Worm (Caenorhabditis elegans) whole organism, mixed stage, embryonic: ENCODE data around the gene F53F4.16.

ENCODE experiments used
- M03D4.4 ChIP-seq: sonication (generic microtip); optimal IDR thresholded peaks from 2 replicates; lab custom pipeline; 2017; ENCODE audit warnings: mild to moderate bottlenecking, missing genetic modification characterization, missing compliant biosample characterization
- bed-3 ChIP-seq: fragments of 200-800 bp; sonication (Bioruptor generic); optimal IDR thresholded peaks from 3 replicates; lab custom pipeline; 2018; ENCODE audit warnings: mild to moderate bottlenecking, missing genetic modification characterization, moderate library complexity, missing compliant biosample characterization
- blmp-1 ChIP-seq: fragments of 150-350 bp; optimal IDR thresholded peaks from 2 replicates; lab custom pipeline; 2014; ENCODE audit warnings: missing biosample characterization, missing genetic modification characterization
- ceh-39 ChIP-seq: fragments of 150-350 bp; optimal IDR thresholded peaks from 2 replicates; lab custom pipeline; 2014; ENCODE audit warnings: missing biosample characterization, missing genetic modification characterization
- ceh-43 ChIP-seq: fragments of 200-800 bp; sonication (Bioruptor generic); optimal IDR thresholded peaks from 2 replicates; lab custom pipeline; 2018; ENCODE audit warnings: mild to moderate bottlenecking, missing genetic modification characterization, moderate library complexity, missing compliant biosample characterization
- ces-1 ChIP-seq: fragments of 150-350 bp; optimal IDR thresholded peaks from 2 replicates; lab custom pipeline; 2014; ENCODE audit warnings: missing biosample characterization, missing genetic modification reagents, missing genetic modification characterization
- cnd-1 ChIP-seq: fragments of 200-800 bp; sonication (Bioruptor generic); optimal IDR thresholded peaks from 2 replicates; lab custom pipeline; 2018; ENCODE audit warnings: mild to moderate bottlenecking, missing genetic modification characterization, missing compliant biosample characterization
- elt-1 ChIP-seq: sonication (generic microtip); optimal IDR thresholded peaks from 2 replicates; lab custom pipeline; 2017; ENCODE audit warnings: missing genetic modification characterization, mild to moderate bottlenecking, missing compliant biosample characterization, antibody characterized with exemption, moderate library complexity, borderline replicate concordance; ENCODE audit not compliant: insufficient read depth
- elt-3 ChIP-seq: fragments of 150-350 bp; optimal IDR thresholded peaks from 2 replicates; lab custom pipeline; 2014; ENCODE audit warnings: missing biosample characterization, missing genetic modification characterization
- flh-1 ChIP-seq: fragments of 200-800 bp; sonication (Bioruptor generic); optimal IDR thresholded peaks from 2 replicates; lab custom pipeline; 2018; ENCODE audit warnings: mild to moderate bottlenecking, missing genetic modification characterization, moderate library complexity, missing compliant biosample characterization
- hlh-1 ChIP-seq: fragments of 150-350 bp; optimal IDR thresholded peaks from 2 replicates; lab custom pipeline; 2014; ENCODE audit warnings: missing biosample characterization, missing genetic modification reagents, missing genetic modification characterization
- lin-13 ChIP-seq: fragments of 150-350 bp; optimal IDR thresholded peaks from 2 replicates; lab custom pipeline; 2014; ENCODE audit warnings: missing biosample characterization, missing genetic modification characterization
- lin-32 ChIP-seq: fragments of 200-800 bp; sonication (Bioruptor generic); optimal IDR thresholded peaks from 2 replicates; lab custom pipeline; 2018; ENCODE audit warnings: mild to moderate bottlenecking, missing genetic modification characterization, missing compliant biosample characterization
- lsy-2 ChIP-seq: fragments of 150-350 bp; optimal IDR thresholded peaks from 2 replicates; lab custom pipeline; 2014; ENCODE audit warnings: missing biosample characterization, missing genetic modification characterization
- mab-5 ChIP-seq: fragments of 150-350 bp; optimal IDR thresholded peaks from 2 replicates; lab custom pipeline; 2014; ENCODE audit warnings: missing biosample characterization, missing genetic modification characterization
- mep-1 ChIP-seq: fragments of 150-350 bp; optimal IDR thresholded peaks from 2 replicates; lab custom pipeline; 2017; ENCODE audit warnings: missing biosample characterization, missing genetic modification reagents, missing genetic modification characterization, inconsistent platforms
- mls-2 ChIP-seq: sonication (generic microtip); optimal IDR thresholded peaks from 2 replicates; lab custom pipeline; 2016; ENCODE audit warnings: mild to moderate bottlenecking, missing genetic modification characterization, moderate library complexity, missing compliant biosample characterization
- nhr-12 ChIP-seq: fragments of 150-350 bp; optimal IDR thresholded peaks from 2 replicates; lab custom pipeline; 2014; ENCODE audit warnings: missing biosample characterization, missing genetic modification characterization
- nhr-2 ChIP-seq: fragments of 150-350 bp; optimal IDR thresholded peaks from 2 replicates; lab custom pipeline; 2014; ENCODE audit warnings: missing biosample characterization, missing genetic modification characterization
- nhr-237 ChIP-seq: fragments of 150-350 bp; optimal IDR thresholded peaks from 2 replicates; lab custom pipeline; 2014; ENCODE audit warnings: missing biosample characterization, missing genetic modification characterization
- nhr-28 ChIP-seq: fragments of 150-350 bp; optimal IDR thresholded peaks from 2 replicates; lab custom pipeline; 2014; ENCODE audit warnings: missing biosample characterization, missing genetic modification characterization
- nhr-76 ChIP-seq: sonication (generic microtip); optimal IDR thresholded peaks from 2 replicates; lab custom pipeline; 2017; ENCODE audit warnings: missing biosample characterization, missing genetic modification characterization
- sem-2 ChIP-seq: fragments of 200-800 bp; sonication (Bioruptor generic); optimal IDR thresholded peaks from 2 replicates; lab custom pipeline; 2018; ENCODE audit warnings: mild to moderate bottlenecking, missing genetic modification characterization, missing compliant biosample characterization
- snpc-4 ChIP-seq: fragments of 150-350 bp; optimal IDR thresholded peaks from 2 replicates; lab custom pipeline; 2014; ENCODE audit warnings: missing biosample characterization, missing genetic modification characterization
- sptf-1 ChIP-seq: sonication (generic microtip); optimal IDR thresholded peaks from 2 replicates; lab custom pipeline; 2017; ENCODE audit warnings: mild to moderate bottlenecking, missing genetic modification characterization, moderate library complexity, missing compliant biosample characterization
- tbx-8 ChIP-seq: fragments of 200-800 bp; sonication (Bioruptor generic); optimal IDR thresholded peaks from 2 replicates; lab custom pipeline; 2018; ENCODE audit warnings: mild to moderate bottlenecking, missing genetic modification characterization, moderate library complexity, missing compliant biosample characterization
- unc-120 ChIP-seq: sonication (generic microtip); optimal IDR thresholded peaks from 2 replicates; lab custom pipeline; 2017; ENCODE audit warnings: missing genetic modification characterization, missing compliant biosample characterization; ENCODE audit not compliant: poor library complexity, severe bottlenecking
- unc-39 ChIP-seq: fragments of 150-350 bp; optimal IDR thresholded peaks from 2 replicates; lab custom pipeline; 2014; ENCODE audit warnings: missing biosample characterization, missing genetic modification characterization
- unc-62 ChIP-seq: fragments of 150-350 bp; optimal IDR thresholded peaks from 2 replicates; lab custom pipeline; 2014; ENCODE audit warnings: missing biosample characterization, missing genetic modification reagents, missing genetic modification characterization
- ztf-11 ChIP-seq: fragments of 150-350 bp; optimal IDR thresholded peaks from 2 replicates; lab custom pipeline; 2014; ENCODE audit warnings: missing biosample characterization, missing genetic modification characterization

Gene F53F4.16

ce11 chrV:13653713-13654393 lies 32.2 kb upstream of the F53F4.16 start, which contains the start of gene lpin-1:
lpin-1 (minus strand) TSS chrV:13654129.
- TF ChIP-seq cnd-1 (tag; lab: Kevin White, UChicago): no peak
- TF ChIP-seq unc-120 (tag; lab: Kevin White, UChicago): no peak
- TF ChIP-seq blmp-1 (tag; lab: Kevin White, UChicago): no peak
- no peak for TF ChIP-seq ces-1 (GFP tag; lab: Kevin White, UChicago)
- no peak for TF ChIP-seq lsy-2 (tag; lab: Kevin White, UChicago)
- TF ChIP-seq mep-1: no peak
- TF ChIP-seq elt-1: no peak
- TF ChIP-seq lin-32 (GFP tag; lab: Kevin White, UChicago): no peak
- TF ChIP-seq flh-1 (GFP tag; lab: Kevin White, UChicago): no peak
- TF ChIP-seq mab-5 (tag; lab: Kevin White, UChicago): no peak
- TF ChIP-seq ceh-39 (tag; lab: Kevin White, UChicago): no peak
- TF ChIP-seq elt-3 (tag; lab: Kevin White, UChicago): no peak
- TF ChIP-seq nhr-28 (tag; lab: Kevin White, UChicago): no peak
- TF ChIP-seq mls-2 (tag; lab: Kevin White, UChicago): no peak
- no peak for TF ChIP-seq nhr-76 (tag; lab: Kevin White, UChicago)

ce11 chrV:13652322-13652721 lies 30.7 kb upstream of the F53F4.16 start:
- TF ChIP-seq nhr-12 (tag; lab: Kevin White, UChicago) (no peak), lin-32 (GFP tag; lab: Kevin White, UChicago) (no peak), elt-3 (tag; lab: Kevin White, UChicago) (no peak), elt-1 (no peak)

ce11 chrV:13650800-13651199 lies 29.2 kb upstream of the F53F4.16 start:
- TF ChIP-seq unc-120 (tag; lab: Kevin White, UChicago) (no peak), lsy-2 (tag; lab: Kevin White, UChicago) (no peak), ceh-43 (GFP tag; lab: Kevin White, UChicago) (no peak), ces-1 (GFP tag; lab: Kevin White, UChicago) (no peak), mab-5 (tag; lab: Kevin White, UChicago) (no peak), nhr-2 (tag; lab: Kevin White, UChicago) (no peak), ztf-11 (no peak), hlh-1 (no peak), bed-3 (GFP tag; lab: Kevin White, UChicago) (no peak), elt-3 (tag; lab: Kevin White, UChicago) (no peak)

ce11 chrV:13649730-13650349 lies 28.2 kb upstream of the F53F4.16 start, which contains the start of gene H37A05.4:
H37A05.4 (minus strand) TSS chrV:13649780.
- peak; percentile 77 for TF ChIP-seq ceh-39 (tag; lab: Kevin White, UChicago)
- no peak for TF ChIP-seq flh-1 (GFP tag; lab: Kevin White, UChicago)
- peak; percentile 7 for TF ChIP-seq sem-2 (GFP tag; lab: Kevin White, UChicago)
- peak; percentile 9 for TF ChIP-seq sptf-1 (tag; lab: Kevin White, UChicago)
- no peak for TF ChIP-seq M03D4.4 (tag; lab: Kevin White, UChicago)

ce11 chrV:13647617-13648016 lies 26.0 kb upstream of the F53F4.16 start:
- TF ChIP-seq nhr-28 (tag; lab: Kevin White, UChicago): no peak
- TF ChIP-seq nhr-237 (tag; lab: Kevin White, UChicago): no peak
- TF ChIP-seq unc-39 (tag; lab: Kevin White, UChicago): no peak
- TF ChIP-seq snpc-4 (tag; lab: Kevin White, UChicago): no peak
- no peak for TF ChIP-seq mab-5 (tag; lab: Kevin White, UChicago)
- no peak for TF ChIP-seq elt-3 (tag; lab: Kevin White, UChicago)
- TF ChIP-seq M03D4.4 (tag; lab: Kevin White, UChicago): no peak
- TF ChIP-seq unc-120 (tag; lab: Kevin White, UChicago): no peak
- TF ChIP-seq unc-62: no peak
- no peak for TF ChIP-seq elt-1
- TF ChIP-seq blmp-1 (tag; lab: Kevin White, UChicago): no peak
- no peak for TF ChIP-seq nhr-2 (tag; lab: Kevin White, UChicago)
- TF ChIP-seq hlh-1: no peak
- TF ChIP-seq ceh-39 (tag; lab: Kevin White, UChicago): no peak
- no peak for TF ChIP-seq lsy-2 (tag; lab: Kevin White, UChicago)
- TF ChIP-seq bed-3 (GFP tag; lab: Kevin White, UChicago): no peak
- TF ChIP-seq sem-2 (GFP tag; lab: Kevin White, UChicago): no peak
- TF ChIP-seq ztf-11: no peak
- no peak for TF ChIP-seq tbx-8 (GFP tag; lab: Kevin White, UChicago)
- TF ChIP-seq lin-13 (tag; lab: Kevin White, UChicago): no peak
